Worm (Caenorhabditis elegans): ENCODE results near the gene nlp-34.

The nlp-34 gene

DNA sequence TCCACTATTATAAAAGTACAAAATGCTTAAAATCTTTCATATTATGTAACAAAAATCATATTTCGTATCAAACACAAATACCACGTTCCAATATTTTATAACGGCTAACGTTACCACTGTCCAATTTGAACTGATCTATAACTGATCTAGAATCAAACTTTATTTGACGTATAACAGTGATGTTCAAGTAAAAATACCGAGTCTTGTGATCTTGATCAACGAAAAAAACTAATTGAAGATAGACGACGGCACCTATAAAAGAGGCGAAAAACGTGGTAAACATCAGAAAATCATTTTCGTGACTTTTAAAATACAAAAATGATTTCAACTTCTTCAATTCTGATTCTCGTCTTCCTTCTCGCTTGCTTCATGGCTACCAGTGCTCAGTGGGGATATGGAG is 8.7 kb upstream of the nlp-34 start, which contains the start of gene nlp-28:
Gene nlp-28 (plus strand): TSS at position 285 of the 400 bp plus-strand sequence.
- TF ChIP-seq him-1 (tag; optimal IDR thresholded peaks at IDR 0.05), result no peak
- no peak for TF ChIP-seq dao-5 (tag; optimal IDR thresholded peaks at IDR 0.05)
- no peak for TF ChIP-seq W03F9.2 (tag; optimal IDR thresholded peaks at IDR 0.05)

DNA sequence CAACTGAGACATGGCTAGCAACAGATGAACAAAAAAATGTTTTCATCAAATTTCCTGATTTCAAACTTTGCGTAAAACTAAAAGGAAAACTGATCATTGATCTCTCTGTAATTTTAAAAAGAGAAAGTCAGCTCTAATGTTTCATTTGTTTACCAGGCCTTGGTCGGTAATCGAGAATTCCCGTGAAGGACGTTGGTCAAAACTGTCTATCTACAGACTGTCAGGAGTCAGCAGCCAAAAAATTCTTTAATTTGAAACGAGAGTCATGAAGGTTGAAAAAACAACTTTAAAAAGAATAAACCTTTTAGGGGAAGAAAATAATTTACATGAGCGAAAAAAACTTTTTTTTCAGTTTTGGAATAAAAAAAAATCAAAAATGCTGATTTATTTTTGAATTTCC is 6.2 kb upstream of the nlp-34 start:
- TF ChIP-seq him-1 (tag; optimal IDR thresholded peaks at IDR 0.05), result no peak
- TF ChIP-seq W03F9.2 (tag; optimal IDR thresholded peaks at IDR 0.05), result no peak
- TF ChIP-seq dao-5 (tag; optimal IDR thresholded peaks at IDR 0.05), result no peak

DNA sequence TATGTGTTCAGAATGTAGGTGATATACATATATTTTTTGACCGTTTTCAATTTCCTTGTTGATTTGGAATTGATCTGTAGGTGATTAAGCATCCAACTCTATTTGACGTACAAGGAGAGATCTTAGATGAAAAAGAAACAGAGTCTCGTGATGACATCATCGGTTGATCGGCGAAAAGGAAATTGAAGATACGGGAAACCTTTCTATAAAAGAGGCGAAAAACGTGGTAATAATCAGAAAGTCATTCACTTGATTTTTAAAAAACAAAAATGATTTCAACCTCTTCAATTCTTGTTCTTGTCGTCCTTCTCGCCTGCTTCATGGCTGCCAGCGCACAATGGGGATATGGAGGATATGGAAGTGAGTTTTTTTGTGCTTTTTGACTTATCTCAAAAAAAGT is 5.2 kb upstream of the nlp-34 start, which contains the start of gene nlp-29:
Gene nlp-29 (plus strand): TSS at position 248 of the 400 bp plus-strand sequence.
- no peak for TF ChIP-seq dao-5 (tag; optimal IDR thresholded peaks at IDR 0.05)
- no peak for TF ChIP-seq W03F9.2 (tag; optimal IDR thresholded peaks at IDR 0.05)
- no peak for TF ChIP-seq him-1 (tag; optimal IDR thresholded peaks at IDR 0.05)

DNA sequence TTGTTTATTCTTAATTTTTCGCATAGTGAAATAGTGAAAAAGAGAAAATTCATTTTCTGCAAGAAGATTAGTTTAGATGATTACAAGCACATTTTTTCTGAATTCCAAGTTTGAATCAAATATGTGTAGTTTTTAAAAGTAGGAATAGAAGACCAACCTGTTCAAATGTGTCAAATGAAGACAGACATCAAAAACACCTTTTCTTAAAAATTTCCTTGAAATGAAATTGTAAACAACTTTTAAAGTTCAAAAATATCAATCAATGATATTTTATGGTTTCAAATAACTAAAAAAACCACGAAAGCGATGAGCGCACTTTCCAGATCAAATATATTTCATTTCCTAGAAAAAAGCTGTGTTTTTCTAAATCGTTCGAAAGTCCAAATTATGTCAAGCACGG is 2.7 kb upstream of the nlp-34 start, which contains the start of gene nlp-30:
Gene nlp-30 (plus strand): TSS at position 301 of the 400 bp plus-strand sequence.
- no peak for TF ChIP-seq him-1 (tag; optimal IDR thresholded peaks at IDR 0.05)
- no peak for TF ChIP-seq dao-5 (tag; optimal IDR thresholded peaks at IDR 0.05)
- TF ChIP-seq W03F9.2 (tag; optimal IDR thresholded peaks at IDR 0.05), result no peak

DNA sequence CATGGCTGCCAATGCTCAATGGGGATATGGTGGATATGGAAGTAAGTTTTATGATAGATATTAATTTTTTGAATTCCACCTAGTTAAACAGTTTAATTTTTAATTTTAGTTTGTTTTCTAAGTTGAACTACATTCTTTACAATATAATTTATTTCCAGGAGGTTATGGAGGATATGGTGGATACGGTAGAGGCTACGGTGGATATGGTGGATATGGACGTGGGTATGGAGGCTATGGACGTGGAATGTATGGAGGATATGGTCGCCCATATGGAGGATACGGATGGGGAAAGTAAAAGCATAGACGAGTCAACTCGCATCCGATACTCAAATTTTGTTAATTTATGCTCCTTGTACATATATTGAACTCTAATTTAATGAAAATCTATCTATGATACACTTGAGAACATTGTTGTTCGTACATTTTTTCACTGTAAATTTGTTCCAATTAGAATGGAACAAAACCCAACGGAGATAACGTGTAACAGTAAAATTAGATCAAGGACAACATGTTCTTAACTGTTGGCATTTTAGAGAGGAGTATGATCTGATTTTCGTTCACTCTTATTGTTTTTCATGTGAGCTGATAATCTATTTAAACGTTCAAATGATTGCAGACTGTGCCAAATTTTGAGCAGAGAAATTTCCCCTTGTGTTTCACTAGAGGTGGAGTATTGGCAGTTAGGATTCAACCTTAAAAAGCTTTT is 1.4 kb upstream of the nlp-34 start:
- TF ChIP-seq dao-5 (tag; optimal IDR thresholded peaks at IDR 0.05) (no peak), him-1 (tag; optimal IDR thresholded peaks at IDR 0.05) (no peak), W03F9.2 (tag; optimal IDR thresholded peaks at IDR 0.05) (no peak)

DNA sequence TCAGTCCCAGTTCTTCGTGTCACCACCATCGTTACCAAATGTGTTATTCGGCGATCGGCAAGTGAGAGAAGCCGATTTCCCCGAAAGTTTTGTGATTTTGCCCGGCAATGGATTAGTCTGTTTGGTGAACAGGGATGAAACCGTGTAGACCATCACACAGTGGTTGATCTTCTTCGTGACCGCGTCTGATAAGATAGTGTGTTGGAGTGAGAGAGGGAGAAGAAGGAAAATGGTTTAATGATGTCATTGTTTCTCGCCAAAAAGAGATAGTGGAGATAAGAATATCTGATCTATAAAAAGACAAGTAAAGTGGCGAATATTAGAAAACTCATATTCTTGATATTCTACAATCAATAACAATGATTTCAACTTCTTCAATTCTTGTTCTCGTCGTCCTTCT is 885 bp upstream of the nlp-34 start, which contains the start of gene nlp-31:
Gene nlp-31 (plus strand): TSS at position 237 of the 400 bp plus-strand sequence.
- TF ChIP-seq dao-5 (tag; optimal IDR thresholded peaks at IDR 0.05), result no peak
- no peak for TF ChIP-seq him-1 (tag; optimal IDR thresholded peaks at IDR 0.05)
- no peak for TF ChIP-seq W03F9.2 (tag; optimal IDR thresholded peaks at IDR 0.05)

DNA sequence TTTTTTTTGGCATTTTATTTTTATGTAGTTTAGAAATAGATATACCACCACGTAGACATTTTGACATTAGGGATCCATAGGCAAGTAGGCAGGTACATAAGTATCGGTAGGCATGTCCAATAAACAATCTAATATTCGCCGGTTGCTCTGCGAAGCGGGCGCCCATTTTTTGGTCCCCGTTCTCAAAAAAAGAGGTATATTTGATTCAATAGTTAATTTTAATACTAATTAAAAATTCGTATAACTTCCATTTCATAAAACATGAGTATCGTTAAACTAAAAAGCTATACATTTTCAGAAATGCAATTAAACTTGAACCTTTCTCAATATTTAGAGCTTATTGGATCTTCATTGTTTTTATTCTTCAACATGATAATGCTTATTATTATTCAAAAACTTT is 2.0 kb downstream of the nlp-34 start, which contains the start of gene str-83:
Gene str-83 (plus strand): TSS at position 301 of the 400 bp plus-strand sequence.
- no peak for TF ChIP-seq dao-5 (tag; optimal IDR thresholded peaks at IDR 0.05)
- TF ChIP-seq him-1 (tag; optimal IDR thresholded peaks at IDR 0.05), result no peak
- TF ChIP-seq W03F9.2 (tag; optimal IDR thresholded peaks at IDR 0.05), result no peak

DNA sequence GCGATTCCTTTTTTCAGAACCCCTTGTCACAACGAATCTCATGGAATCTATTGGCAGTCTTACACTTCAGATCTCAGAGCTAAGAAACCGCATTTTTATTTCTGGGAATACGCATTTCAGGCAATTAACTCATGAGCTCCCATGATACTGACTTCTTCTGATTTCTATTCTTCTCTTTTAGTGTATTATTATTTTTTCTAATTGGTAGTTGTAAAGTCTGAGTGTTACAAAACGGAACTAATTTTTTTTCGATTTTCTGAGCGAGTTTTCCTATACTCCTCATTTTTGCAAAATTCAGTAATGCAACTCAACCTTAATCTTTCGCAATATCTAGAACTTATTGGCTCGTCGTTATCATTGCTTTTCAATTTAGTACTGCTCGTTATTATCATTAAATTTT is 4.6 kb downstream of the nlp-34 start, which contains the start of gene str-82:
Gene str-82 (plus strand): TSS at position 301 of the 400 bp plus-strand sequence.
- TF ChIP-seq him-1 (tag; optimal IDR thresholded peaks at IDR 0.05) (no peak), dao-5 (tag; optimal IDR thresholded peaks at IDR 0.05) (no peak), W03F9.2 (tag; optimal IDR thresholded peaks at IDR 0.05) (no peak)

DNA sequence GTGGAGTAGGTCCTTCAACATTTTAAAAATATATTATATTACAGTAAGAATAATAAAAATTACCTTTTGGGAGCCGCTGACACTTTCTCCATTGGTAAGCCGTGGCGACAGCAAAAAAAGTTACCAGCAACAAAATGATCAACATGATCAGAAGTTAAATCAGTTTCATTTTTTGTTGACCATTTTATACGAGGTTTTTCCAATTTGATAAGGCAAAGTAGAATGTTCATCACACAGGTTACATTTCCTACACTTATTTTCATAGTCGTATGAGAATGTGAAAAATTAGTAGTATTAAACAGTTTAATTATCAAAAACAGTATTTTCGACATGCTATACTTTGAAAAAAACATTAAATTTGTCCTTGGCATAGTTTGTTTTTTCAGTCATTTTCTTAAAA is 6.1 kb downstream of the nlp-34 start, which contains the start of gene cyp-34A10:
Gene cyp-34A10 (minus strand): TSS at position 146 of the 400 bp plus-strand sequence.
- TF ChIP-seq dao-5 (tag; optimal IDR thresholded peaks at IDR 0.05) (no peak), him-1 (tag; optimal IDR thresholded peaks at IDR 0.05) (no peak), W03F9.2 (tag; optimal IDR thresholded peaks at IDR 0.05) (no peak)

DNA sequence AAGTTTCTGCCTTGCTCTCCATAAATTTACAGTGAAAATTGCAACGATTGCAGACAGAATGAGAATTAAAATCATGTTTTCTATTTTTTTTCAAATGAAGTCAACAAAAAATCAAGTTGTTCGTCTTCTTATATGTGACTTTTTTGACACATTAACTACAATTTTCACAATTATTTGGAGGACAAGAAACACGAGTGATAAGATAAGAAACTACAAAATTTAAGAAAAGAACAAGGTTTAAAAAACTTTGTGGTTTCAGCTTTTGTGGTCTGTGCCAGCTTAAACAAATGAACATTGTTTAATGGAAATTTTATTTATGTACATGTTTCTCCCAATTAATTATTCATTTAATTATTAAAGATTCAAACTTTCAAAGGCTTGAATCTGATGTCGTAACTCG is 8.5 kb downstream of the nlp-34 start, which contains the start of gene cyp-34A9:
Gene cyp-34A9 (minus strand): TSS at position 131 of the 400 bp plus-strand sequence.
- TF ChIP-seq W03F9.2 (tag; optimal IDR thresholded peaks at IDR 0.05) (no peak), him-1 (tag; optimal IDR thresholded peaks at IDR 0.05) (no peak), dao-5 (tag; optimal IDR thresholded peaks at IDR 0.05) (no peak)

DNA sequence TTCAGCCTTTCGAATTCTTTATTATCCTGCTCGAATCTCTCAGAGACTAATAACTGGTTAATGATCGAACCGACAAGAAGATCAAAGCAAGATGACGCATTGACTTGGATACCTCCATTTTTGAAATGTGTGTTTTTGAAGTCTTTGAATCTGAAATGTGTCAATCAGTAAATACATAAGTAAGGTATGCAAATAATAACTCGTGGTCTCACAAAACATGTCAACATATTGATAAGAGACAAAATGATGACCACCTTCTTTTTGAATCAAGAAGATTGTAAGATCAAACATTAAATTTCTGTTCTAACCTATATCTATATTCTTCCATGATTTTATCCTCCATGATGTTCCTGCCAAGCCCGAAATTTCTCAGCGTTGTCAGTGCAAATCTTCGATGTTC is 9.3 kb downstream of the nlp-34 start:
- TF ChIP-seq W03F9.2 (tag; optimal IDR thresholded peaks at IDR 0.05), result no peak
- TF ChIP-seq dao-5 (tag; optimal IDR thresholded peaks at IDR 0.05), result no peak
- TF ChIP-seq him-1 (tag; optimal IDR thresholded peaks at IDR 0.05), result no peak

DNA sequence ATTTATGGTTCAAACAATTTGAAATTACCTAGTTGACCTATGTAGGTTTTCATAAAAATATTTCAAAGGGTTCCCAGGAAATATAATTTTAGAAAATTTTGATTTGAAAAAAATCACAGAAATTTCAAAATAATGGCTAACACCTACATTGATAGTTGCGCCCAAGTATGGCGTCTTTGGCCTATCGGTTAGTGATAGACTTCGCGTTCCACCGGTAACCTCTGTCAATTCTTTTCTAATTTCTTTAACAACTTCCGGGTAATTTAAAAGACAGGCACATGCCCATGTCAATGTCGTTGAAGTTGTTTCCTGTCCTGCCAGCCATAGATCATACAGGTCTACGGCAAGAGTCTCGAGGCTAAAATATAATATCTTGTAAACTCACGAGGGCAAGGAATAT is 10.0 kb downstream of the nlp-34 start:
- TF ChIP-seq him-1 (tag; optimal IDR thresholded peaks at IDR 0.05), result no peak
- no peak for TF ChIP-seq W03F9.2 (tag; optimal IDR thresholded peaks at IDR 0.05)
- TF ChIP-seq dao-5 (tag; optimal IDR thresholded peaks at IDR 0.05), result no peak

DNA sequence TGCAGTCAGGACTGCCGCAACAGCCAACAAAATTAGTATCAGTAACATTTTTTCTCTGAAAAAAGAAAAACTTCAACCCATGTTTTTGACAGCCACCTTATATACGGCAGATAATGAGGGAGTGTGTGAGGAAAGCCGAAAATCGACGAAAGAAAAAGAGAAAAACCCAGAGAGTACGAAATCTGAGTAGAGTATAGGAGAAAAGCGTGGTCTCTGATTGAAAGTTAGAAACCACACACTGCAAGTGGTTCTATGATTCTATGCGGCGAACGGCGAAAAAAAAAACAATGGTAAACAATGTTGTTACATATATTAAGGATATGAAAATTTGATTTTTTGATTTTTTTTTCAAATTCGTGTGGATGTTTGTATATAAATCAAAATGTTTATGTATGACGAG is 11.2 kb downstream of the nlp-34 start, which contains the start of gene cyp-34A8:
Gene cyp-34A8 (minus strand): TSS at position 62 of the 400 bp plus-strand sequence.
- TF ChIP-seq W03F9.2 (tag; optimal IDR thresholded peaks at IDR 0.05) (no peak), him-1 (tag; optimal IDR thresholded peaks at IDR 0.05) (no peak), dao-5 (tag; optimal IDR thresholded peaks at IDR 0.05) (no peak)

DNA sequence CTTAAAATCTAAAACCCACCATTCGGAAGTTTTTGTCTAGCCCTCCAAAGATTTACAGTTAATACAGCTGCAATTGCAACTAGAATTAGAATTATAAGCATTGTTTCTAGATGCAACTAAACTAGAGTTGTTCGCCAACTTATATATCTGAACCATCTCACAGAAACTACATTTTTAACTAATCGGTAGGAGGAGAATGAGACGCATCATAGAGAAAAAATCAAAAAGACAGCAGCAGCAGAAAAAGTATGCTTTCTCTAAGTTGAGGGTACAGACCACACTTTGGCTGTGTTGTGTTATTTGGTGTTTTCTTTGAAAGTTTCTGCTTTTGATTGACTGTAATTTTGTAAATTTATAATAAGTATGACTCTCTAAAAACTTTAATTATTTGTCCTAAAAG is 15.2 kb downstream of the nlp-34 start, which contains the start of gene cyp-34A7:
Gene cyp-34A7 (minus strand): TSS at position 101 of the 400 bp plus-strand sequence.
- TF ChIP-seq him-1 (tag; optimal IDR thresholded peaks at IDR 0.05), result no peak
- no peak for TF ChIP-seq W03F9.2 (tag; optimal IDR thresholded peaks at IDR 0.05)
- TF ChIP-seq dao-5 (tag; optimal IDR thresholded peaks at IDR 0.05), result no peak
